Worm (Caenorhabditis elegans) whole organism, L3 larva: ENCODE results near the gene R08E5.1.
A peak's percentile ranks its signal among the peaks of the same experiment; 100 is the strongest.

Experiments used
- R02D3.7 ChIP-seq: fragments of 150-350 bp; optimal IDR thresholded peaks from 2 replicates; lab custom pipeline; 2014; ENCODE audit warnings: missing biosample characterization, missing genetic modification characterization
- aly-2 ChIP-seq: fragments of 150-350 bp; optimal IDR thresholded peaks from 2 replicates; lab custom pipeline; 2014; ENCODE audit warnings: missing biosample characterization, missing genetic modification characterization
- ceh-28 ChIP-seq: fragments of 150-350 bp; optimal IDR thresholded peaks from 2 replicates; lab custom pipeline; 2014; ENCODE audit warnings: missing biosample characterization, missing genetic modification reagents, missing genetic modification characterization
- ceh-9 ChIP-seq: sonication (generic microtip); optimal IDR thresholded peaks from 2 replicates; lab custom pipeline; 2018; ENCODE audit warnings: missing biosample characterization, missing genetic modification characterization
- daf-12 ChIP-seq: fragments of 150-350 bp; optimal IDR thresholded peaks from 2 replicates; lab custom pipeline; 2014; ENCODE audit warnings: missing biosample characterization, missing genetic modification reagents, missing genetic modification characterization
- egl-27 ChIP-seq: sonication (generic microtip); optimal IDR thresholded peaks from 4 replicates; lab custom pipeline; 2017; ENCODE audit warnings: missing biosample characterization, missing genetic modification reagents, missing genetic modification characterization
- elt-1 ChIP-seq: fragments of 150-350 bp; optimal IDR thresholded peaks from 2 replicates; lab custom pipeline; 2014; ENCODE audit warnings: missing biosample characterization, missing genetic modification characterization
- elt-2 ChIP-seq: sonication (generic microtip); optimal IDR thresholded peaks from 2 replicates; lab custom pipeline; 2016; ENCODE audit warnings: missing genetic modification reagents, mild to moderate bottlenecking, missing genetic modification characterization, missing compliant biosample characterization
- elt-3 ChIP-seq, 3 experiments: fragments of 150-350 bp in 1 of 3; sonication (generic microtip) in 2 of 3; optimal IDR thresholded peaks; 2 replicates in 2 of 3; 4 replicates in 1 of 3; lab custom pipeline; 2014 to 2017; ENCODE audit warnings: missing biosample characterization in 3 of 3, missing genetic modification characterization in 3 of 3
- eor-1 ChIP-seq, 2 experiments: fragments of 150-350 bp; optimal IDR thresholded peaks; 2 replicates each; lab custom pipeline; 2014 to 2018; ENCODE audit warnings: missing biosample characterization in 2 of 2, missing genetic modification characterization in 2 of 2
- fkh-10 ChIP-seq: sonication (generic microtip); optimal IDR thresholded peaks from 2 replicates; lab custom pipeline; 2017; ENCODE audit warnings: missing biosample characterization, missing genetic modification reagents, missing genetic modification characterization
- fos-1 ChIP-seq: fragments of 150-350 bp; optimal IDR thresholded peaks from 2 replicates; lab custom pipeline; 2014; ENCODE audit warnings: missing biosample characterization, missing genetic modification characterization
- hmg-11 ChIP-seq: sonication (generic microtip); optimal IDR thresholded peaks from 2 replicates; lab custom pipeline; 2016; ENCODE audit warnings: missing genetic modification characterization, missing compliant biosample characterization
- jun-1 ChIP-seq: fragments of 150-350 bp; optimal IDR thresholded peaks from 2 replicates; lab custom pipeline; 2014; ENCODE audit warnings: missing biosample characterization, missing genetic modification reagents, missing genetic modification characterization
- lin-15B ChIP-seq: fragments of 150-350 bp; optimal IDR thresholded peaks from 2 replicates; lab custom pipeline; 2014; ENCODE audit warnings: missing biosample characterization, missing genetic modification characterization
- lin-39 ChIP-seq: fragments of 150-350 bp; optimal IDR thresholded peaks from 2 replicates; lab custom pipeline; 2018; ENCODE audit warnings: missing biosample characterization, missing genetic modification reagents, missing genetic modification characterization
- lsy-12 ChIP-seq: sonication (generic microtip); optimal IDR thresholded peaks from 2 replicates; lab custom pipeline; 2016; ENCODE audit warnings: mild to moderate bottlenecking, missing genetic modification characterization, missing compliant biosample characterization
- mdl-1 ChIP-seq: fragments of 150-350 bp; optimal IDR thresholded peaks from 2 replicates; lab custom pipeline; 2014; ENCODE audit warnings: missing biosample characterization, missing genetic modification characterization
- mml-1 ChIP-seq: fragments of 150-350 bp; sonication (generic microtip); optimal IDR thresholded peaks from 3 replicates; lab custom pipeline; 2014; ENCODE audit warnings: missing biosample characterization, missing genetic modification characterization
- nhr-23 ChIP-seq: fragments of 150-350 bp; optimal IDR thresholded peaks from 2 replicates; lab custom pipeline; 2014; ENCODE audit warnings: missing biosample characterization, missing genetic modification reagents, missing genetic modification characterization
- nhr-237 ChIP-seq: fragments of 150-350 bp; optimal IDR thresholded peaks from 2 replicates; lab custom pipeline; 2014; ENCODE audit warnings: missing biosample characterization, missing genetic modification characterization
- nhr-25 ChIP-seq: sonication (generic microtip); optimal IDR thresholded peaks from 2 replicates; lab custom pipeline; 2017; ENCODE audit warnings: missing biosample characterization, missing genetic modification characterization
- nhr-28 ChIP-seq: fragments of 150-350 bp; optimal IDR thresholded peaks from 2 replicates; lab custom pipeline; 2014; ENCODE audit warnings: missing biosample characterization, missing genetic modification characterization
- nhr-76 ChIP-seq: fragments of 150-350 bp; sonication (generic microtip); optimal IDR thresholded peaks from 5 replicates; lab custom pipeline; 2014; ENCODE audit warnings: missing biosample characterization, missing genetic modification characterization
- nhr-77 ChIP-seq: fragments of 150-350 bp; optimal IDR thresholded peaks from 2 replicates; lab custom pipeline; 2014; ENCODE audit warnings: missing biosample characterization, missing genetic modification characterization
- pha-4 ChIP-seq: fragments of 150-350 bp; optimal IDR thresholded peaks from 2 replicates; lab custom pipeline; 2014; ENCODE audit warnings: missing biosample characterization, missing genetic modification reagents, missing genetic modification characterization
- pqm-1 ChIP-seq: fragments of 150-350 bp; optimal IDR thresholded peaks from 2 replicates; lab custom pipeline; 2017; ENCODE audit warnings: missing biosample characterization, missing genetic modification characterization, inconsistent platforms
- sea-2 ChIP-seq: fragments of 150-350 bp; sonication (generic microtip); optimal IDR thresholded peaks from 4 replicates; lab custom pipeline; 2014; ENCODE audit warnings: missing biosample characterization, missing genetic modification reagents, missing genetic modification characterization
- skn-1 ChIP-seq: fragments of 150-350 bp; optimal IDR thresholded peaks from 2 replicates; lab custom pipeline; 2014; ENCODE audit warnings: missing biosample characterization, missing genetic modification characterization
- snpc-4 ChIP-seq: fragments of 150-350 bp; optimal IDR thresholded peaks from 2 replicates; lab custom pipeline; 2014; ENCODE audit warnings: missing biosample characterization, missing genetic modification characterization
- tbx-2 ChIP-seq: sonication (generic microtip); optimal IDR thresholded peaks from 2 replicates; lab custom pipeline; 2016; ENCODE audit warnings: mild to moderate bottlenecking, missing genetic modification characterization, missing compliant biosample characterization
- unc-62 ChIP-seq: fragments of 150-350 bp; sonication (generic microtip); optimal IDR thresholded peaks from 4 replicates; lab custom pipeline; 2014; ENCODE audit warnings: missing biosample characterization, missing genetic modification reagents, missing genetic modification characterization
- zag-1 ChIP-seq: fragments of 150-350 bp; optimal IDR thresholded peaks from 2 replicates; lab custom pipeline; 2014; ENCODE audit warnings: missing biosample characterization, missing genetic modification characterization
- ztf-4 ChIP-seq: fragments of 150-350 bp; optimal IDR thresholded peaks from 2 replicates; lab custom pipeline; 2014; ENCODE audit warnings: missing biosample characterization, missing genetic modification characterization

The R08E5.1 gene

DNA sequence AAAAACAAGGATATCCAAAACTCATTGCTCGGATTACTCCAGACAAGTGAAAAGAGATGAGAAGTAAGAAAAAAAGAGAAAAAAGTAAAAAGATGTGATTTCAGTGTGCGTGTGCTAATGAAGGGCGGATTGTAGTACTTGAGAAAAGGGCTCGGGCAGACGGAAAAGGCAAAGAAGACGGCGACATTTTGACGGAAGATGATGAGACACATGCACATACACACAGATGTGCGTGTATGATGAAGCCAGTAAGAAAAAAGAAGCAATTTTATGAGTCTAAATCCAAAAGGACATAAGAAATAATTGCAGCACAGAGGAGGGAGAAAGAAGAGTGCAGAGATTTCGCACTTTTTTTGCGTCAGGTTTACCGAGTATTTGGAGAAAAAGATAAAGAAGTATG is 17.2 kb upstream of the R08E5.1 start:
- peak; percentile 22 for TF ChIP-seq fkh-10 (GFP tag; lab: Kevin White, UChicago)
- TF ChIP-seq lin-39 (tag; lab: Kevin White, UChicago), result no peak

DNA sequence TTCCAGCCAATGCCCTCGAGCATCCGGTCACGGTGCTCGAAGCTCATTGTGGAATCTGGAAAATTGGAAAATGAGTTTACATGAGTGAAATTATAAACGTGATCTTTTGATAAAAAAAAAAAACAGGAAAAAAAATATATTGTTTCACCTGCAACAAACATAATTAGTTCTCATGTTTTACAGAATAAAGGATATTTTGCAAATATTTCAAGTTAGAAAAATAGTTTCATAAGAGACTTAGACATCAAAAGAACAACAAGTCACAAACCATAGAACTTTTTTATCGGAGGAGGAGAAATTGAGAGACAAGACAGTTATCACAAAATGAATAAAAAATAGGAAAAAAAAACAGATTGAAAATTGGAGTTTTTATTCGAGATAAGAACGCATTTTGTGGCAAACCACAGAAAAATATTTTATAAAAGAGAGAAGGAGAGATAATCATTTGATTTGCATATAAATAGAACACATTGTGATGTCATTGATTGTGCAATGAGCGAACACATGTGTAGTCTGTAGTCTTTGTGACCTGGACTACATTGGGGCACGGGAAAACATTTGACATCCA is 12.9 kb upstream of the R08E5.1 start, which contains the start of gene R08F11.1:
Gene R08F11.1 (minus strand): TSS at position 51 of the 568 bp plus-strand sequence.
- TF ChIP-seq lsy-12, result no peak
- TF ChIP-seq ceh-9 (tag; lab: Kevin White, UChicago), result no peak
- TF ChIP-seq elt-3 (tag; optimal IDR thresholded peaks at IDR 0.05; lab: Kevin White, UChicago), result no peak
- peak; percentile 92 for TF ChIP-seq elt-2 (tag; lab: Kevin White, UChicago)
- no peak for TF ChIP-seq mdl-1 (tag; lab: Kevin White, UChicago)
- no peak for TF ChIP-seq elt-1
- TF ChIP-seq nhr-23 (tag; lab: Kevin White, UChicago), result no peak
- no peak for TF ChIP-seq snpc-4
- no peak for TF ChIP-seq R02D3.7 (tag; lab: Kevin White, UChicago)
- TF ChIP-seq lin-15B (tag; lab: Kevin White, UChicago), result no peak
- peak; percentile 42 for TF ChIP-seq pqm-1 (tag; lab: Kevin White, UChicago)
- TF ChIP-seq aly-2 (tag; lab: Kevin White, UChicago), result no peak
- no peak for TF ChIP-seq nhr-25
- peak; percentile 18 for TF ChIP-seq pha-4 (tag; lab: Kevin White, UChicago)
- TF ChIP-seq hmg-11, result no peak
- TF ChIP-seq jun-1 (tag; lab: Kevin White, UChicago), result no peak
- no peak for TF ChIP-seq nhr-237 (tag; lab: Kevin White, UChicago)
- TF ChIP-seq nhr-76 (tag; lab: Kevin White, UChicago), result no peak

DNA sequence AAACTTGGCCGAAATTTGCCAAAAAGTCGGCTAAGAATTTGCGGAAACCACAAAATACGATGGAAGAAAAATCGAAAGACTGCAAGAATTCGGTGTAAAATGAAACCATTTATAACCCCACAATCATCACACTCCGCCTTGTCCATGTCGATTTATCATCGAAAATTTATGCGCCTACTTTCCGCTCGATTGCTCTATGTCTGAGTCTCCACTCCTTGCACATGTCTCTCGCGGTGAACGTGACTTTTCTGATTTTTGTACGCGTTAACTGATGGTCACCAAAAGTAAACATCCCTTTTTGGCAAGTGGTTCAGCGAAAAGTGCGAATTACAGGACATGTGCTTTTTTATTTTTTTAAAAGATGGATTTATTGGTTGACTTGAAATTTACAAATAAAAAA is 5.6 kb upstream of the R08E5.1 start:
- no peak for TF ChIP-seq nhr-77 (tag; lab: Kevin White, UChicago)
- no peak for TF ChIP-seq mdl-1 (tag; lab: Kevin White, UChicago)
- TF ChIP-seq ceh-9 (tag; lab: Kevin White, UChicago), result no peak
- TF ChIP-seq hmg-11, result no peak
- no peak for TF ChIP-seq daf-12 (tag; lab: Kevin White, UChicago)
- TF ChIP-seq pqm-1 (tag; lab: Kevin White, UChicago), result peak; percentile 91
- TF ChIP-seq zag-1 (tag; lab: Kevin White, UChicago), result no peak
- peak; percentile 62 for TF ChIP-seq elt-2 (tag; lab: Kevin White, UChicago)
- TF ChIP-seq skn-1 (tag; lab: Kevin White, UChicago), result no peak
- no peak for TF ChIP-seq ztf-4 (tag; lab: Kevin White, UChicago)
- TF ChIP-seq fos-1 (tag; lab: Kevin White, UChicago), result no peak
- no peak for TF ChIP-seq mml-1 (tag; lab: Kevin White, UChicago)
- no peak for TF ChIP-seq nhr-237 (tag; lab: Kevin White, UChicago)
- TF ChIP-seq tbx-2 (tag; lab: Kevin White, UChicago), result no peak
- no peak for TF ChIP-seq aly-2 (tag; lab: Kevin White, UChicago)
- TF ChIP-seq elt-3 (tag; optimal IDR thresholded peaks at IDR 0.05; lab: Kevin White, UChicago), result no peak
- TF ChIP-seq nhr-28 (tag; lab: Kevin White, UChicago), result no peak
- peak; percentile 71 for TF ChIP-seq pha-4 (tag; lab: Kevin White, UChicago)

DNA sequence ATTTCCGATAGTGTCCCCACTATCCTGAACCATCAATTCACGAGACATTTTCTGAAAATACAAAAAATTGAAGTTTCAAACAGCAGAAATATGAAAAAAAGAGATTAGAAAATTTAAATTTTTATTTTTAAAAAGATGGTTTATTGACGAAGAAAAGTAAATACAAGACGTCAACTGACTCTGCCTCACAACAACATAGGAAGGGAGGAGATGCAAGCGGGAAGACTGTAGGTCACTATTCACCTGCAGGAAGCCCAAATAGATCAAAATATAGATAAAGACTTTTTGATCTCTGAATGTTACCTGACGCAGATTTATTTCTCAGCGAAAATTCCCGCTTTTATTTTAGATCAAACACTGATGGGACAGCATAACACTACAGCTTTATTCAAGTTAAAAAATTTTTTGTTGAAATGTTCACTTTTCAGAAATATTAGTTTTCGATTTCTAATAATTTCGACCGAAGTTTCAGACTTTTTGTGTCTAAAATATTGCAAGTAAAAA is 4.8 kb upstream of the R08E5.1 start, which contains the start of gene cysl-3:
Gene cysl-3 (minus strand): TSS at position 51 of the 504 bp plus-strand sequence.
- TF ChIP-seq unc-62 (no peak), aly-2 (tag; lab: Kevin White, UChicago) (no peak), daf-12 (tag; lab: Kevin White, UChicago) (no peak), ceh-28 (tag; lab: Kevin White, UChicago) (no peak), lin-39 (tag; lab: Kevin White, UChicago) (no peak), elt-1 (no peak), eor-1 (tag; optimal IDR thresholded peaks at IDR 0.05; lab: Kevin White, UChicago) (no peak), mml-1 (tag; lab: Kevin White, UChicago) (no peak), nhr-237 (tag; lab: Kevin White, UChicago) (no peak), egl-27 (tag; lab: Kevin White, UChicago) (no peak), sea-2 (GFP tag; lab: Kevin White, UChicago) (no peak)
